Worm (Caenorhabditis elegans) whole organism, late embryonic: ENCODE data around the gene F36D3.8.

Experiments
- ama-1 ChIP-seq: fragments of 150-350 bp; optimal IDR thresholded peaks from 2 replicates; lab custom pipeline; 2014
- ceh-6 ChIP-seq: fragments of 200-800 bp; sonication (Bioruptor generic); optimal IDR thresholded peaks from 2 replicates; lab custom pipeline; 2018; ENCODE audit warnings: mild to moderate bottlenecking, missing genetic modification characterization, missing compliant biosample characterization
- sox-4 ChIP-seq: sonication (generic microtip); optimal IDR thresholded peaks from 2 replicates; lab custom pipeline; 2017; ENCODE audit warnings: mild to moderate bottlenecking, missing genetic modification characterization, inconsistent platforms, missing compliant biosample characterization
- ttx-3 ChIP-seq: sonication (generic microtip); optimal IDR thresholded peaks from 2 replicates; lab custom pipeline; 2016; ENCODE audit warnings: missing genetic modification reagents, missing genetic modification characterization, missing compliant biosample characterization
- unc-86 ChIP-seq: sonication (generic microtip); optimal IDR thresholded peaks from 2 replicates; lab custom pipeline; 2016; ENCODE audit warnings: missing genetic modification characterization, missing compliant biosample characterization

- TF ChIP-seq ttx-3 (tag; lab: Kevin White, UChicago) (no peak), ceh-6 (GFP tag; lab: Kevin White, UChicago) (no peak), ama-1 (lab: Kevin White, UChicago) (no peak), unc-86 (tag; lab: Kevin White, UChicago) (no peak), sox-4 (no peak)
These were observed 38.8 kb upstream of the F36D3.8 start, which contains the start of gene sqst-4 for ce11 chrV:16488172-16488571.
